ENCODE assay signal across 1 fruit fly cellular context in the genomic region with DNA sequence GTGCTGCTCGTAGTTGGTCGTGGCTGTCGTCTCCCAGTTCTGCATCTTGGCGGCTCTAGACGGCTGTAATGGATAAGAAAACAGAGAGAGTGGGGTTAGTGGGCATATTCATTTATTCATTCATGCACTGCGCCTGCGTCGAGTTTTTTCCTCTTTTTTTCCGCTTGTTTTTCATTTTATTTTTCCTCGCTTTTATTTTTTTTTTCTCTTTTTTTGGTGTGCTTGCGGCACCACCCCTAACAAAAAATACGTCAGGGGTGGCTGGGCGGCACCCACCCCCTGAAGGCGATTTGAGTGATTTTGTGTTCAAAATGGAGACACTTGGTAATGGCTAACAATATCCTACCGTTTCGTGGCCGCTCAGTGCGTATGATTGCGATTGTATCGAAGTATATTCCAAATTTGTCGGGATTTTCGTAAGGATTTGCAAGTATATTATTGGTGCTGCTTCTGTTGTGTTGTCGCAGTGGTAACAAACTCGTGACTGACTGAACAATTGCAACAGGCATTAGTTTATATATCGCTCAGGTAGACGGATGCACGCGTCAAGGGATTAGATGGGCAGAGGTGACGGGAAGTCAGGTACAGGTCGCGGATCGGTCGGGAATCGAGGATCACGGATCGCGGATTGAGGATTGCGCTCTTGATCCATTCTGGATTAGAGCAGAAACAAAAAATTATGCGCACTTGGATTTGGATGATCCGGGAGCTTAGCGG.
TF ChIP-seq lines count a peak whose summit lies in the region.

No protein-coding gene starts in this region.

TF ChIP-seq in whole organism, embryonic, 481 proteins besides CTCF, POLR2A, EP300 and RAD21 (continued from another document and continues in another):
- TF ChIP-seq sc (optimal IDR thresholded peaks at IDR 0.05; lab: Kevin White, UChicago), result no peak
- no peak for TF ChIP-seq sc (GFP tag; optimal IDR thresholded peaks at IDR 0.05; lab: Kevin White, UChicago)
- TF ChIP-seq CG6175 (GFP tag; IDR thresholded peaks at IDR 0.05; lab: Robert Waterston, UW), result no peak
- TF ChIP-seq TFAM (GFP tag; optimal IDR thresholded peaks at IDR 0.05; lab: Kevin White, UChicago), result no peak
- TF ChIP-seq Blimp-1 (GFP tag; optimal IDR thresholded peaks at IDR 0.05; lab: Kevin White, UChicago), result no peak
- no peak for TF ChIP-seq CG10274 (GFP tag; optimal IDR thresholded peaks at IDR 0.05; lab: Kevin White, UChicago)
- TF ChIP-seq CG34376 (GFP tag; optimal IDR thresholded peaks at IDR 0.05; lab: Kevin White, UChicago), result peak; percentile 95
- TF ChIP-seq CG13424 (tag; optimal IDR thresholded peaks at IDR 0.05; lab: Kevin White, UChicago), result no peak
- no peak for TF ChIP-seq Scr (GFP tag; IDR thresholded peaks at IDR 0.05; lab: Robert Waterston, UW; ENCODE audit: partially characterized antibody)
- no peak for TF ChIP-seq CG14441 (GFP tag; IDR thresholded peaks at IDR 0.05; lab: Robert Waterston, UW)
- peak; percentile 84 for TF ChIP-seq BtbVII (GFP tag; optimal IDR thresholded peaks at IDR 0.05; lab: Kevin White, UChicago)
- TF ChIP-seq CG1602 (GFP tag; optimal IDR thresholded peaks at IDR 0.05; lab: Kevin White, UChicago), result no peak
- no peak for TF ChIP-seq fd102C (GFP tag; optimal IDR thresholded peaks at IDR 0.05; lab: Kevin White, UChicago)
- TF ChIP-seq Sox100B (GFP tag; optimal IDR thresholded peaks at IDR 0.05; lab: Kevin White, UChicago), result no peak
- no peak for TF ChIP-seq Side (GFP tag; optimal IDR thresholded peaks at IDR 0.05; lab: Kevin White, UChicago)
- TF ChIP-seq az2 (GFP tag; optimal IDR thresholded peaks at IDR 0.05; lab: Kevin White, UChicago), result no peak
- no peak for TF ChIP-seq CG3281 (GFP tag; optimal IDR thresholded peaks at IDR 0.05; lab: Kevin White, UChicago)
- TF ChIP-seq pan (optimal IDR thresholded peaks at IDR 0.05; lab: Kevin White, UChicago), result no peak
- peak in 1 of 2 experiments; percentile 20 for TF ChIP-seq pan (GFP tag; optimal IDR thresholded peaks at IDR 0.05 in 1 of 2, IDR thresholded peaks at IDR 0.05 in 1 of 2)
- TF ChIP-seq Med (GFP tag; lab: Kevin White, UChicago), result no peak
- TF ChIP-seq jigr1 (GFP tag; IDR thresholded peaks at IDR 0.05; lab: Robert Waterston, UW), result no peak
- no peak for TF ChIP-seq Hey (tag; optimal IDR thresholded peaks at IDR 0.05; lab: Kevin White, UChicago)
- TF ChIP-seq ase (GFP tag; IDR thresholded peaks at IDR 0.05; lab: Robert Waterston, UW), result no peak
- TF ChIP-seq dimm (GFP tag; IDR thresholded peaks at IDR 0.05; lab: Robert Waterston, UW), result no peak
- no peak for TF ChIP-seq Dip3 (GFP tag; optimal IDR thresholded peaks at IDR 0.05; lab: Kevin White, UChicago)
- no peak for TF ChIP-seq CG8388 (GFP tag; optimal IDR thresholded peaks at IDR 0.05; lab: Kevin White, UChicago)
- TF ChIP-seq yki (optimal IDR thresholded peaks at IDR 0.05; lab: Kevin White, UChicago), result no peak
- peak; percentile 77 for TF ChIP-seq CG6854 (GFP tag; optimal IDR thresholded peaks at IDR 0.05; lab: Kevin White, UChicago)
- TF ChIP-seq stc (GFP tag; IDR thresholded peaks at IDR 0.05; lab: Robert Waterston, UW), result no peak
- peak; percentile 17 for TF ChIP-seq CG13775 (GFP tag; optimal IDR thresholded peaks at IDR 0.05; lab: Kevin White, UChicago)
- no peak for TF ChIP-seq zen (tag; optimal IDR thresholded peaks at IDR 0.05; lab: Kevin White, UChicago)
- no peak for TF ChIP-seq CG1529 (GFP tag; optimal IDR thresholded peaks at IDR 0.05; lab: Kevin White, UChicago)
- TF ChIP-seq Meics (GFP tag; optimal IDR thresholded peaks at IDR 0.05; lab: Kevin White, UChicago), result peak; percentile 54
- TF ChIP-seq mam (GFP tag; optimal IDR thresholded peaks at IDR 0.05; lab: Kevin White, UChicago), result no peak
- no peak for TF ChIP-seq Stat92E (GFP tag; optimal IDR thresholded peaks at IDR 0.05; lab: Kevin White, UChicago)
- no peak for TF ChIP-seq Sox102F (GFP tag; optimal IDR thresholded peaks at IDR 0.05; lab: Kevin White, UChicago)
- TF ChIP-seq CG8290 (GFP tag; optimal IDR thresholded peaks at IDR 0.05; lab: Kevin White, UChicago), result no peak
- no peak for TF ChIP-seq CG8290 (tag; optimal IDR thresholded peaks at IDR 0.05; lab: Kevin White, UChicago)
- no peak for TF ChIP-seq amos (GFP tag; IDR thresholded peaks at IDR 0.05; lab: Robert Waterston, UW; ENCODE audit: partially characterized antibody)
- TF ChIP-seq kni (GFP tag; optimal IDR thresholded peaks at IDR 0.05; lab: Kevin White, UChicago), result no peak
- no peak for TF ChIP-seq Abd-B (GFP tag; optimal IDR thresholded peaks at IDR 0.05; lab: Kevin White, UChicago)
- peak; percentile 56 for TF ChIP-seq lab (GFP tag; optimal IDR thresholded peaks at IDR 0.05; lab: Kevin White, UChicago)
- no peak for TF ChIP-seq CG43689 (GFP tag; IDR thresholded peaks at IDR 0.05; lab: Robert Waterston, UW)
- TF ChIP-seq dysf (GFP tag; IDR thresholded peaks at IDR 0.05; lab: Robert Waterston, UW), result no peak
- no peak for TF ChIP-seq cwo (GFP tag; optimal IDR thresholded peaks at IDR 0.05; lab: Kevin White, UChicago)
- TF ChIP-seq p53 (GFP tag; optimal IDR thresholded peaks at IDR 0.05; lab: Kevin White, UChicago), result no peak
- TF ChIP-seq twi (tag; optimal IDR thresholded peaks at IDR 0.05; lab: Kevin White, UChicago), result no peak
- TF ChIP-seq tin (GFP tag; optimal IDR thresholded peaks at IDR 0.05; lab: Kevin White, UChicago), result no peak
- TF ChIP-seq Atf6 (GFP tag; IDR thresholded peaks at IDR 0.05; lab: Robert Waterston, UW), result peak; percentile 78
- no peak for TF ChIP-seq unc-4 (GFP tag; IDR thresholded peaks at IDR 0.05; lab: Robert Waterston, UW; ENCODE audit: partially characterized antibody)
- peak; percentile 91 for TF ChIP-seq Hand (GFP tag; optimal IDR thresholded peaks at IDR 0.05; lab: Kevin White, UChicago)
- TF ChIP-seq klu (GFP tag; IDR thresholded peaks at IDR 0.05; lab: Robert Waterston, UW), result no peak
- no peak for TF ChIP-seq ftz-f1 (GFP tag; optimal IDR thresholded peaks at IDR 0.05; lab: Kevin White, UChicago)
- 0 out of 2 replicates have a peak, but pooled peaks have one; percentile 45 for TF ChIP-seq CG14014 (GFP tag; IDR thresholded peaks at IDR 0.05; lab: Robert Waterston, UW)
- no peak for TF ChIP-seq chif (GFP tag; optimal IDR thresholded peaks at IDR 0.05; lab: Kevin White, UChicago)
- TF ChIP-seq HHEX (GFP tag; optimal IDR thresholded peaks at IDR 0.05; lab: Kevin White, UChicago), result peak; percentile 32
- TF ChIP-seq CG17385 (GFP tag; optimal IDR thresholded peaks at IDR 0.05; lab: Kevin White, UChicago), result no peak
- TF ChIP-seq Lim3 (GFP tag; IDR thresholded peaks at IDR 0.05; lab: Robert Waterston, UW), result no peak
- TF ChIP-seq CG9609 (GFP tag; optimal IDR thresholded peaks at IDR 0.05; lab: Kevin White, UChicago), result no peak
- no peak for TF ChIP-seq CG11456 (GFP tag; IDR thresholded peaks at IDR 0.05; lab: Robert Waterston, UW)
- no peak for TF ChIP-seq CG3847 (GFP tag; IDR thresholded peaks at IDR 0.05; lab: Robert Waterston, UW)
- peak; percentile 32 for TF ChIP-seq CG4328 (GFP tag; optimal IDR thresholded peaks at IDR 0.05; lab: Kevin White, UChicago)
- no peak for TF ChIP-seq nmo (GFP tag; optimal IDR thresholded peaks at IDR 0.05; lab: Kevin White, UChicago)
- TF ChIP-seq CG7987 (GFP tag; optimal IDR thresholded peaks at IDR 0.05; lab: Kevin White, UChicago), result no peak
- TF ChIP-seq D19A (tag; optimal IDR thresholded peaks at IDR 0.05; lab: Kevin White, UChicago), result no peak
- TF ChIP-seq ewg (GFP tag; optimal IDR thresholded peaks at IDR 0.05; lab: Kevin White, UChicago), result peak; percentile 68
- TF ChIP-seq Deaf1 (tag; optimal IDR thresholded peaks at IDR 0.05; lab: Kevin White, UChicago), result no peak
- TF ChIP-seq CG4424 (GFP tag; optimal IDR thresholded peaks at IDR 0.05; lab: Kevin White, UChicago), result no peak
- no peak for TF ChIP-seq Atf-2 (GFP tag; optimal IDR thresholded peaks at IDR 0.05; lab: Kevin White, UChicago)
- TF ChIP-seq mld (GFP tag; IDR thresholded peaks at IDR 0.05; lab: Robert Waterston, UW; ENCODE audit: partially characterized antibody), result no peak
- no peak for TF ChIP-seq GATAe (GFP tag; conservative IDR thresholded peaks at IDR 0.05; lab: Robert Waterston, UW)
- peak; percentile 80 for TF ChIP-seq CG13296 (GFP tag; optimal IDR thresholded peaks at IDR 0.05; lab: Kevin White, UChicago)
- TF ChIP-seq CG3726 (GFP tag; IDR thresholded peaks at IDR 0.05; lab: Robert Waterston, UW), result no peak
- TF ChIP-seq Awh (GFP tag; IDR thresholded peaks at IDR 0.05; lab: Robert Waterston, UW), result no peak
- TF ChIP-seq CG8478 (optimal IDR thresholded peaks at IDR 0.05; lab: Kevin White, UChicago), result no peak
- TF ChIP-seq Fer3 (tag; optimal IDR thresholded peaks at IDR 0.05; lab: Kevin White, UChicago), result peak; percentile 62
- no peak for TF ChIP-seq Kr (GFP tag; optimal IDR thresholded peaks at IDR 0.05; lab: Kevin White, UChicago)
- TF ChIP-seq ci (GFP tag; IDR thresholded peaks at IDR 0.05; lab: Robert Waterston, UW), result no peak
- no peak for TF ChIP-seq CG16863 (GFP tag; optimal IDR thresholded peaks at IDR 0.05; lab: Kevin White, UChicago)
- TF ChIP-seq tgo (GFP tag; IDR thresholded peaks at IDR 0.05; lab: Robert Waterston, UW), result no peak
- TF ChIP-seq CG12104 (GFP tag; optimal IDR thresholded peaks at IDR 0.05; lab: Kevin White, UChicago), result no peak
- no peak for TF ChIP-seq CG18476 (GFP tag; optimal IDR thresholded peaks at IDR 0.05; lab: Kevin White, UChicago)
- TF ChIP-seq CG8281 (tag; optimal IDR thresholded peaks at IDR 0.05; lab: Kevin White, UChicago), result no peak
- no peak for TF ChIP-seq stwl (tag; optimal IDR thresholded peaks at IDR 0.05; lab: Kevin White, UChicago)
- no peak for TF ChIP-seq CG3995 (GFP tag; optimal IDR thresholded peaks at IDR 0.05; lab: Kevin White, UChicago)
- TF ChIP-seq CG16779 (GFP tag; IDR thresholded peaks at IDR 0.05; lab: Robert Waterston, UW), result no peak
- TF ChIP-seq CG31224 (GFP tag; IDR thresholded peaks at IDR 0.05; lab: Robert Waterston, UW), result no peak
- no peak for TF ChIP-seq CG11398 (GFP tag; optimal IDR thresholded peaks at IDR 0.05; lab: Kevin White, UChicago)
- TF ChIP-seq Bteb2 (GFP tag; optimal IDR thresholded peaks at IDR 0.05; lab: Kevin White, UChicago), result no peak
- no peak for TF ChIP-seq bbx (GFP tag; IDR thresholded peaks at IDR 0.05; lab: Robert Waterston, UW; ENCODE audit: partially characterized antibody)
- TF ChIP-seq CG12219 (GFP tag; optimal IDR thresholded peaks at IDR 0.05; lab: Kevin White, UChicago), result no peak
- TF ChIP-seq lilli (GFP tag; optimal IDR thresholded peaks at IDR 0.05; lab: Kevin White, UChicago), result no peak
- TF ChIP-seq onecut (GFP tag; IDR thresholded peaks at IDR 0.05; lab: Robert Waterston, UW), result peak; percentile 14; the same call in 1 of the 2 replicates
- no peak for TF ChIP-seq gem (tag; optimal IDR thresholded peaks at IDR 0.05; lab: Kevin White, UChicago)
- no peak for TF ChIP-seq ATbp (GFP tag; optimal IDR thresholded peaks at IDR 0.05; lab: Kevin White, UChicago)
- TF ChIP-seq wor (GFP tag; IDR thresholded peaks at IDR 0.05; lab: Robert Waterston, UW), result no peak
- no peak for TF ChIP-seq CG6689 (GFP tag; IDR thresholded peaks at IDR 0.05; lab: Robert Waterston, UW)
- no peak for TF ChIP-seq ara (GFP tag; IDR thresholded peaks at IDR 0.05; lab: Robert Waterston, UW)
- TF ChIP-seq sug (tag; optimal IDR thresholded peaks at IDR 0.05; lab: Kevin White, UChicago), result no peak
- no peak for TF ChIP-seq CG13287 (GFP tag; IDR thresholded peaks at IDR 0.05; lab: Robert Waterston, UW; ENCODE audit: partially characterized antibody)
- TF ChIP-seq caup (GFP tag; optimal IDR thresholded peaks at IDR 0.05; lab: Kevin White, UChicago; ENCODE audit: severe bottlenecking), result peak; percentile 59
- peak; percentile 66; the same call in 1 of the 2 replicates for TF ChIP-seq Rfx (GFP tag; IDR thresholded peaks at IDR 0.05; lab: Robert Waterston, UW)
- TF ChIP-seq otp (GFP tag; IDR thresholded peaks at IDR 0.05; lab: Robert Waterston, UW), result no peak
- TF ChIP-seq odd (GFP tag; optimal IDR thresholded peaks at IDR 0.05; lab: Kevin White, UChicago), result peak; percentile 55
- peak; percentile 54 for TF ChIP-seq mirr (GFP tag; optimal IDR thresholded peaks at IDR 0.05; lab: Kevin White, UChicago)
- TF ChIP-seq CG4360 (GFP tag; IDR thresholded peaks at IDR 0.05; lab: Robert Waterston, UW), result no peak
- peak; percentile 66 for TF ChIP-seq Nf-YB (GFP tag; optimal IDR thresholded peaks at IDR 0.05; lab: Kevin White, UChicago)
- no peak for TF ChIP-seq vfl (GFP tag; optimal IDR thresholded peaks at IDR 0.05; lab: Kevin White, UChicago)
- TF ChIP-seq gcm2 (GFP tag; optimal IDR thresholded peaks at IDR 0.05; lab: Kevin White, UChicago), result no peak
- TF ChIP-seq CG11560 (tag; IDR thresholded peaks at IDR 0.05; lab: Robert Waterston, UW), result no peak
- TF ChIP-seq CG4282 (GFP tag; optimal IDR thresholded peaks at IDR 0.05; lab: Kevin White, UChicago), result no peak
- peak; percentile 48; the same call in 1 of the 2 replicates for TF ChIP-seq toy (GFP tag; IDR thresholded peaks at IDR 0.05; lab: Robert Waterston, UW)
- no peak for TF ChIP-seq fu2 (GFP tag; optimal IDR thresholded peaks at IDR 0.05; lab: Kevin White, UChicago)
- no peak for TF ChIP-seq CG10366 (GFP tag; IDR thresholded peaks at IDR 0.05; lab: Robert Waterston, UW)
- TF ChIP-seq CG34224 (GFP tag; IDR thresholded peaks at IDR 0.05; lab: Robert Waterston, UW; ENCODE audit: partially characterized antibody), result no peak
- no peak for TF ChIP-seq pita (GFP tag; optimal IDR thresholded peaks at IDR 0.05; lab: Kevin White, UChicago)
- no peak for TF ChIP-seq CG1024 (GFP tag; IDR thresholded peaks at IDR 0.05; lab: Robert Waterston, UW)
- TF ChIP-seq nerfin-1 (tag; optimal IDR thresholded peaks at IDR 0.05; lab: Kevin White, UChicago), result no peak
- TF ChIP-seq CG2199 (GFP tag; IDR thresholded peaks at IDR 0.05; lab: Robert Waterston, UW), result no peak
- no peak for TF ChIP-seq Myb (GFP tag; optimal IDR thresholded peaks at IDR 0.05; lab: Kevin White, UChicago)
- peak; percentile 30 for TF ChIP-seq Fer2 (tag; optimal IDR thresholded peaks at IDR 0.05; lab: Kevin White, UChicago)
- TF ChIP-seq CG2875 (GFP tag; optimal IDR thresholded peaks at IDR 0.05; lab: Kevin White, UChicago), result no peak
- TF ChIP-seq CG2120 (GFP tag; optimal IDR thresholded peaks at IDR 0.05; lab: Kevin White, UChicago), result no peak
- no peak for TF ChIP-seq Dek (tag; optimal IDR thresholded peaks at IDR 0.05; lab: Kevin White, UChicago)
- no peak for TF ChIP-seq Asciz (GFP tag; optimal IDR thresholded peaks at IDR 0.05; lab: Kevin White, UChicago)
- no peak for TF ChIP-seq CG5953 (GFP tag; IDR thresholded peaks at IDR 0.05; lab: Robert Waterston, UW)
- TF ChIP-seq schlank (tag; optimal IDR thresholded peaks at IDR 0.05; lab: Kevin White, UChicago), result peak; percentile 55
- no peak for TF ChIP-seq slp2 (GFP tag; optimal IDR thresholded peaks at IDR 0.05; lab: Kevin White, UChicago)
- no peak for TF ChIP-seq CG32767 (GFP tag; IDR thresholded peaks at IDR 0.05; lab: Robert Waterston, UW)
- TF ChIP-seq CG11093 (GFP tag; IDR thresholded peaks at IDR 0.05; lab: Robert Waterston, UW), result no peak
